Worm (Caenorhabditis elegans) whole organism, L2 larva: ENCODE measurements around the gene pals-27.
"Not testable (repeated sequence)": the region's sequence is repeated elsewhere in the genome, so short reads cannot be mapped to it uniquely, and the experiment has no call there.

Source experiments
- C34F6.9 ChIP-seq: fragments of 150-350 bp; optimal IDR thresholded peaks from 2 replicates; lab custom pipeline; 2014; ENCODE audit warnings: missing biosample characterization, missing genetic modification characterization
- F13H6.1 ChIP-seq: sonication (generic microtip); optimal IDR thresholded peaks from 2 replicates; lab custom pipeline; 2016; ENCODE audit warnings: missing genetic modification characterization, missing compliant biosample characterization
- Y55F3AM.14 ChIP-seq: fragments of 200-800 bp; sonication (Bioruptor generic); optimal IDR thresholded peaks from 2 replicates; lab custom pipeline; 2018; ENCODE audit warnings: mild to moderate bottlenecking, missing genetic modification characterization, missing compliant biosample characterization
- ZK546.5 ChIP-seq: sonication (generic microtip); optimal IDR thresholded peaks from 2 replicates; lab custom pipeline; 2017; ENCODE audit warnings: missing biosample characterization, missing genetic modification characterization
- alr-1 ChIP-seq: fragments of 150-350 bp; optimal IDR thresholded peaks from 2 replicates; lab custom pipeline; 2014; ENCODE audit warnings: missing biosample characterization, missing genetic modification characterization
- ama-1 ChIP-seq: fragments of 150-350 bp; optimal IDR thresholded peaks from 2 replicates; lab custom pipeline; 2018; ENCODE audit warnings: inconsistent platforms
- blmp-1 ChIP-seq: sonication (generic microtip); optimal IDR thresholded peaks from 2 replicates; lab custom pipeline; 2017; ENCODE audit warnings: missing genetic modification characterization, mild to moderate bottlenecking, missing compliant biosample characterization, antibody characterized with exemption, moderate library complexity; ENCODE audit not compliant: insufficient read depth
- ceh-16 ChIP-seq: fragments of 150-350 bp; optimal IDR thresholded peaks from 2 replicates; lab custom pipeline; 2014; ENCODE audit warnings: missing biosample characterization, missing genetic modification characterization
- ceh-82 ChIP-seq: fragments of 150-350 bp; optimal IDR thresholded peaks from 2 replicates; lab custom pipeline; 2014; ENCODE audit warnings: missing biosample characterization, missing genetic modification characterization
- crh-2 ChIP-seq: sonication (generic microtip); optimal IDR thresholded peaks from 2 replicates; lab custom pipeline; 2017; ENCODE audit warnings: missing biosample characterization, missing genetic modification characterization
- elt-1 ChIP-seq: fragments of 150-350 bp; optimal IDR thresholded peaks from 2 replicates; lab custom pipeline; 2014; ENCODE audit warnings: missing biosample characterization, missing genetic modification characterization
- fos-1 ChIP-seq: fragments of 150-350 bp; optimal IDR thresholded peaks from 2 replicates; lab custom pipeline; 2014; ENCODE audit warnings: missing biosample characterization, missing genetic modification characterization
- gmeb-1 ChIP-seq: fragments of 150-350 bp; optimal IDR thresholded peaks from 2 replicates; lab custom pipeline; 2014; ENCODE audit warnings: missing biosample characterization, missing genetic modification characterization
- lin-11 ChIP-seq: fragments of 150-350 bp; sonication (generic microtip); optimal IDR thresholded peaks from 2 replicates; lab custom pipeline; 2014; ENCODE audit warnings: missing biosample characterization, missing genetic modification characterization, inconsistent platforms, mixed read lengths
- lin-13 ChIP-seq: fragments of 150-350 bp; optimal IDR thresholded peaks from 2 replicates; lab custom pipeline; 2014; ENCODE audit warnings: missing biosample characterization, missing genetic modification reagents, missing genetic modification characterization
- lin-39 ChIP-seq: fragments of 150-350 bp; optimal IDR thresholded peaks from 2 replicates; lab custom pipeline; 2014; ENCODE audit warnings: missing biosample characterization, missing genetic modification reagents, missing genetic modification characterization
- lsy-2 ChIP-seq, 2 experiments: fragments of 150-350 bp in 1 of 2; sonication (generic microtip) in 1 of 2; optimal IDR thresholded peaks; 2 replicates each; lab custom pipeline; 2014 to 2017; ENCODE audit warnings: missing biosample characterization in 2 of 2, missing genetic modification characterization in 2 of 2
- mab-5 ChIP-seq: fragments of 150-350 bp; optimal IDR thresholded peaks from 2 replicates; lab custom pipeline; 2014; ENCODE audit warnings: missing biosample characterization, missing genetic modification characterization
- mbf-1 ChIP-seq: sonication (generic microtip); optimal IDR thresholded peaks from 2 replicates; lab custom pipeline; 2017; ENCODE audit warnings: missing biosample characterization, missing genetic modification characterization
- mdl-1 ChIP-seq, 2 experiments: fragments of 150-350 bp in 1 of 2; sonication (generic microtip) in 1 of 2; optimal IDR thresholded peaks; 2 replicates each; lab custom pipeline; 2017; ENCODE audit warnings: missing biosample characterization in 2 of 2, missing genetic modification characterization in 2 of 2
- nhr-10 ChIP-seq: sonication (generic microtip); optimal IDR thresholded peaks from 2 replicates; lab custom pipeline; 2017; ENCODE audit warnings: missing biosample characterization, missing genetic modification characterization
- nhr-11 ChIP-seq: fragments of 150-350 bp; optimal IDR thresholded peaks from 2 replicates; lab custom pipeline; 2014; ENCODE audit warnings: missing biosample characterization, missing genetic modification characterization
- nhr-129 ChIP-seq: fragments of 150-350 bp; optimal IDR thresholded peaks from 2 replicates; lab custom pipeline; 2014; ENCODE audit warnings: missing biosample characterization, missing genetic modification characterization
- nhr-21 ChIP-seq: fragments of 150-350 bp; optimal IDR thresholded peaks from 2 replicates; lab custom pipeline; 2014; ENCODE audit warnings: missing biosample characterization, missing genetic modification characterization
- nhr-25 ChIP-seq: fragments of 150-350 bp; sonication (generic microtip); optimal IDR thresholded peaks from 3 replicates; lab custom pipeline; 2014; ENCODE audit warnings: missing biosample characterization, missing genetic modification characterization
- nhr-6 ChIP-seq: fragments of 150-350 bp; optimal IDR thresholded peaks from 2 replicates; lab custom pipeline; 2014; ENCODE audit warnings: missing biosample characterization, missing genetic modification characterization
- sem-4 ChIP-seq: fragments of 150-350 bp; optimal IDR thresholded peaks from 2 replicates; lab custom pipeline; 2014; ENCODE audit warnings: missing biosample characterization, missing genetic modification reagents, missing genetic modification characterization
- skn-1 ChIP-seq: sonication (generic microtip); optimal IDR thresholded peaks from 2 replicates; lab custom pipeline; 2017; ENCODE audit warnings: missing biosample characterization, missing genetic modification characterization
- sma-3 ChIP-seq: sonication (generic microtip); optimal IDR thresholded peaks from 2 replicates; lab custom pipeline; 2016; ENCODE audit warnings: missing genetic modification reagents, missing genetic modification characterization, missing compliant biosample characterization
- sma-9 ChIP-seq, 2 experiments: fragments of 150-350 bp in 1 of 2; sonication (generic microtip) in 1 of 2; optimal IDR thresholded peaks; 2 replicates each; lab custom pipeline; 2014 to 2016; ENCODE audit warnings: missing genetic modification characterization in 2 of 2, mild to moderate bottlenecking in 1 of 2, missing biosample characterization in 1 of 2, missing compliant biosample characterization in 1 of 2, missing genetic modification reagents in 1 of 2, moderate library complexity in 1 of 2
- snpc-4 ChIP-seq: fragments of 150-350 bp; optimal IDR thresholded peaks from 2 replicates; lab custom pipeline; 2014; ENCODE audit warnings: missing biosample characterization, missing genetic modification characterization
- unc-39 ChIP-seq: fragments of 150-350 bp; optimal IDR thresholded peaks from 2 replicates; lab custom pipeline; 2014; ENCODE audit warnings: missing biosample characterization, missing genetic modification characterization
- unc-55 ChIP-seq: fragments of 150-350 bp; sonication (generic microtip); optimal IDR thresholded peaks from 3 replicates; lab custom pipeline; 2014; ENCODE audit warnings: missing biosample characterization, missing genetic modification reagents, missing genetic modification characterization
- unc-62 ChIP-seq: fragments of 150-350 bp; optimal IDR thresholded peaks from 2 replicates; lab custom pipeline; 2014; ENCODE audit warnings: missing biosample characterization, missing genetic modification reagents, missing genetic modification characterization
- zag-1 ChIP-seq: fragments of 150-350 bp; optimal IDR thresholded peaks from 2 replicates; lab custom pipeline; 2014; ENCODE audit warnings: missing biosample characterization, missing genetic modification characterization
- ztf-1 ChIP-seq: fragments of 200-800 bp; sonication (Bioruptor generic); conservative IDR thresholded peaks from 2 replicates; pipeline ENCODE4 v1.3.6; 2022; ENCODE audit warnings: missing genetic modification characterization, missing compliant biosample characterization

The pals-27 gene

DNA sequence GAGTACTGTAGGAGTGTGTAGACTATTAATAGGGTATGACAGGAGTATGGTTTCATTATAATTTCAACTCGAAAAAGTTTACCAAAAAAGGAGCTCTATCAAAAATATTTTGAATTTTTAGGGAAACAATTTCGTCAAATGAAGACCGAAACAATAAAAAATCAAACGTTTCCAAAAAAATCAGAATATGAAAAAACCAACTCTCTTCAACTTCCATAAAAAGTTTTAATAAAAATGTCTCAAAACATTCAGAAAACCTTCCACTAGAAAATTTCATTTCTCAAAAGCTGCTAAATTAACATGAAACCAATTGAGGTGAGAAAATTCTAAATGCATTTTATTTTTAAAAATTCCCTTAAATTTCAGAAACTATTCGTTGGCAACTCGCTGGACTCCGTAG, 10.9 kb upstream of the pals-27 start, which contains the start of gene ckb-3:
ckb-3 (plus strand) TSS at position 301 of the 400 bp plus-strand sequence.
- TF ChIP-seq elt-1 (tag; lab: Kevin White, UChicago) (no peak), snpc-4 (tag; lab: Kevin White, UChicago) (no peak), nhr-21 (tag; lab: Kevin White, UChicago) (no peak), skn-1 (tag; lab: Kevin White, UChicago) (no peak), nhr-10 (tag; lab: Kevin White, UChicago) (no peak), ZK546.5 (tag; lab: Kevin White, UChicago) (no peak), mdl-1 (tag; optimal IDR thresholded peaks at IDR 0.05; lab: Kevin White, UChicago) (no peak), lin-39 (tag; lab: Kevin White, UChicago) (no peak), mab-5 (tag; lab: Kevin White, UChicago) (no peak), ceh-82 (tag; lab: Kevin White, UChicago) (no peak), nhr-25 (tag; lab: Kevin White, UChicago) (no peak), blmp-1 (tag; lab: Kevin White, UChicago) (no peak), sem-4 (no peak)

DNA sequence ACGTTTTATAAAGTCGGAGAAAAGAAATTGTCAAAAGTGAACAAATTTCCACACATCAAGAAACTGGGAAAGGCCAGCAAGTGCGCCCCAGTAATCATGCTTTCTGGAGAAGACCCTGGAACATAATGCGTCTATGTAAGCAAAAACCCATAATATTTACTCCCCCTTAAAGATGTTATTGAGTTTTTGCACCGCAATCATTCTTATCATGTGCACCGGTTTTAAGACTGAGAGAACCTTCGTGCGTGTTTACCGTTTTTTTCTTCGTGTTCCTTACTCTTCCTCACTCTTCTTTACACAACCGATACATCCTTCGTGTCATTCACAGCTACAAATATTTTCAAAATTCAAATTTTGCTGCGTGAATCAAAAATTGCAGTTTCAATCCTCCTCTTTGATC, 8.5 kb upstream of the pals-27 start:
- no peak for TF ChIP-seq blmp-1 (tag; lab: Kevin White, UChicago)
- TF ChIP-seq alr-1 (tag; lab: Kevin White, UChicago) = no peak
- TF ChIP-seq zag-1 (tag; lab: Kevin White, UChicago) = no peak

DNA sequence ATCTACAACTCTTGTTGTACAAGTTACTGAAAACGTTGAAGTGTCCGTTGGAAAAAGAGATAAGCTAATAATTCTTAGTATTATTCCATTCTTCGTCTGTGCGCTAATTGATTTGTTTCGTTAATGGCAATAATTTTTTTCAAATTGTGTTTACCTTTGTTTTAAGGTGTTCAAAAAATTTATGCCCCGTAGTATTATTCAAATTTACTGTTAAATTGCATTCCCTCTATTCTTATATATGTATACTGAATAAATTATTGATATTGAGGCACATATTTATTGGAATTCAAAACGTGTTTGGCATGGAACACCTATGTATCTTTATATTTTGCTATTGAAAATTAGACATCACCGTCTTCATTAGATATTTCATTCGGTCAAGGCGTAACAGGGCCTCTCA, 6.6 kb upstream of the pals-27 start, which contains the start of gene pals-26:
pals-26 (plus strand) TSS at position 301 of the 400 bp plus-strand sequence.
- TF ChIP-seq nhr-11 (tag; lab: Kevin White, UChicago) (no peak), unc-62 (GFP tag; lab: Kevin White, UChicago) (no peak), unc-55 (GFP tag; lab: Kevin White, UChicago) (no peak), lin-11 (tag; lab: Kevin White, UChicago) (no peak), ama-1 (lab: Kevin White, UChicago) (no peak), C34F6.9 (tag; lab: Kevin White, UChicago) (no peak), sma-3 (GFP tag; lab: Kevin White, UChicago) (no peak), sma-9 (GFP tag; optimal IDR thresholded peaks at IDR 0.05; lab: Kevin White, UChicago) (no peak), sma-9 (tag; optimal IDR thresholded peaks at IDR 0.05; lab: Kevin White, UChicago) (no peak), nhr-6 (no peak), ztf-1 (no peak), F13H6.1 (tag; lab: Kevin White, UChicago) (no peak), mbf-1 (tag; lab: Kevin White, UChicago) (no peak), unc-39 (tag; lab: Kevin White, UChicago) (no peak)

DNA sequence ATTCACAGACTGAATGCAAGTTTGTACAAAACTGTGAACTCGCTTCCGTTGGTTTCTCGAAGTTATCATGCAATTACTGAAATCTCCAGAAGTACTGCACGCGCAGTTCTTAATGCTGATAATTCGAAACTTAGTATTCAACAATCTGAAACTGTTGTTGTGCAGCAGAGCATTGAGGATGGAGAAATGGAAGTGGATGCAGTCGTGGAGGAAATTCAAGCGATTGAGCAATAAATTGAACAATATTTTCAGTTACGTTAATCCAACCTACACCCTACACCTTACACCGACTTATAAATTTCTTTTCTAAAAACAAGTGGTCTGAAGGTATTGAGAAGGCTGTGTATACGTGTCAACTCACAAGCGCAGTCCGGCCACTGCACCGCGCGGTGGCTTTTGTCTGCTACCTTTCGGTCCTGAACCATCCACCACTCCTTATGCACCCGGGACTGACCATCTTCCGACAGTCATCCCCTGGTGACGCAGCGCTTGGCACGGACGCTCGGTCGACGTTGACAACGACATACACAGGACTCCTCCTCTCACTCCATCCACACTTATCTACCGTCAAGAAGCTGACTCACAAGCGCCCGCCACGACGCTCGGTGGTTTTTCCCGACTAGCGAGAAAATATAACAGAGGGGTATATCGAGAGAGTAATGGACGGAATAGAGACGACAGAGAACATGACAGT, 2.7 kb upstream of the pals-27 start:
- TF ChIP-seq gmeb-1 (tag; lab: Kevin White, UChicago) (peak; percentile 35), unc-55 (GFP tag; lab: Kevin White, UChicago) (peak; percentile 34), nhr-25 (tag; lab: Kevin White, UChicago) (peak; percentile 47), fos-1 (tag; lab: Kevin White, UChicago) (peak; percentile 62), nhr-6 (peak; percentile 25), sma-9 (GFP tag; optimal IDR thresholded peaks at IDR 0.05; lab: Kevin White, UChicago) (peak; percentile 33), Y55F3AM.14 (GFP tag; lab: Kevin White, UChicago) (peak; percentile 32), F13H6.1 (tag; lab: Kevin White, UChicago) (peak; percentile 53), nhr-129 (tag; lab: Kevin White, UChicago) (peak; percentile 46), mbf-1 (tag; lab: Kevin White, UChicago) (peak; percentile 26), lin-13 (peak; percentile 65), nhr-21 (tag; lab: Kevin White, UChicago) (peak; percentile 63), ceh-16 (tag; lab: Kevin White, UChicago) (peak; percentile 9), sem-4 (peak; percentile 8), C34F6.9 (tag; lab: Kevin White, UChicago) (peak; percentile 20), lsy-2 (tag; optimal IDR thresholded peaks at IDR 0.05; lab: Kevin White, UChicago) (peak in 1 of 2 experiments; percentile 62), crh-2 (tag; lab: Kevin White, UChicago) (peak; percentile 56), sma-3 (GFP tag; lab: Kevin White, UChicago) (peak; percentile 58)
- not testable (repeated sequence) for TF ChIP-seq sma-9 (tag; optimal IDR thresholded peaks at IDR 0.05; lab: Kevin White, UChicago)
- TF ChIP-seq, all 48 proteins: peak for 18; not testable (repeated sequence) for 30
